Fruit fly (Drosophila melanogaster) whole organism, embryonic: ENCODE results near the gene CG4770.

Source experiments
- BtbVII ChIP-seq: fragments of 200-800 bp; sonication (Bioruptor generic); optimal IDR thresholded peaks from 3 replicates; lab custom pipeline; 2017; ENCODE audit warnings: missing biosample characterization, mild to moderate bottlenecking, missing genetic modification characterization
- CG2120 ChIP-seq: fragments of 200-800 bp; sonication (Bioruptor generic); optimal IDR thresholded peaks from 3 replicates; lab custom pipeline; 2016; ENCODE audit warnings: missing biosample characterization, missing genetic modification characterization
- CG3163 ChIP-seq: fragments of 200-800 bp; sonication (Bioruptor generic); optimal IDR thresholded peaks from 3 replicates; lab custom pipeline; 2016; ENCODE audit warnings: missing biosample characterization, missing genetic modification characterization
- CG4404 ChIP-seq: fragments of 200-800 bp; sonication (Bioruptor generic); IDR thresholded peaks from 2 replicates; pipeline ENCODE4 v1.3.6; 2022; ENCODE audit warnings: missing biosample characterization, missing genetic modification characterization
- Hmx ChIP-seq: fragments of 200-800 bp; sonication (Bioruptor generic); optimal IDR thresholded peaks from 2 replicates; lab custom pipeline; 2016; ENCODE audit warnings: missing biosample characterization, missing genetic modification characterization
- Rx ChIP-seq: fragments of 200-800 bp; sonication (Bioruptor generic); IDR thresholded peaks from 2 replicates; pipeline ENCODE4 v1.3.6; 2022; ENCODE audit warnings: missing biosample characterization, missing genetic modification characterization
- ara ChIP-seq: fragments of 200-800 bp; sonication (Bioruptor generic); IDR thresholded peaks from 2 replicates; pipeline ENCODE4 v1.3.6; 2022; ENCODE audit warnings: missing biosample characterization, missing genetic modification characterization
- knrl ChIP-seq: fragments of 200-800 bp; sonication (Bioruptor generic); IDR thresholded peaks from 3 replicates; pipeline ENCODE4 v1.3.6; 2022; ENCODE audit warnings: missing biosample characterization, missing genetic modification characterization; ENCODE audit not compliant: partially characterized antibody
- pita ChIP-seq: fragments of 200-800 bp; sonication (Bioruptor generic); optimal IDR thresholded peaks from 2 replicates; lab custom pipeline; 2017; ENCODE audit warnings: missing biosample characterization, mild to moderate bottlenecking, missing genetic modification characterization
- sc ChIP-seq, 3 experiments: fragments of >200 bp in 2 of 3; fragments of 200-800 bp in 1 of 3; sonication (Bioruptor generic) in 1 of 3; optimal IDR thresholded peaks; 2 replicates in 2 of 3; 3 replicates in 1 of 3; lab custom pipeline; 2017; ENCODE audit warnings: mild to moderate bottlenecking in 1 of 3, missing biosample characterization in 1 of 3, missing genetic modification characterization in 1 of 3, missing genetic modification reagents in 1 of 3

DNA sequence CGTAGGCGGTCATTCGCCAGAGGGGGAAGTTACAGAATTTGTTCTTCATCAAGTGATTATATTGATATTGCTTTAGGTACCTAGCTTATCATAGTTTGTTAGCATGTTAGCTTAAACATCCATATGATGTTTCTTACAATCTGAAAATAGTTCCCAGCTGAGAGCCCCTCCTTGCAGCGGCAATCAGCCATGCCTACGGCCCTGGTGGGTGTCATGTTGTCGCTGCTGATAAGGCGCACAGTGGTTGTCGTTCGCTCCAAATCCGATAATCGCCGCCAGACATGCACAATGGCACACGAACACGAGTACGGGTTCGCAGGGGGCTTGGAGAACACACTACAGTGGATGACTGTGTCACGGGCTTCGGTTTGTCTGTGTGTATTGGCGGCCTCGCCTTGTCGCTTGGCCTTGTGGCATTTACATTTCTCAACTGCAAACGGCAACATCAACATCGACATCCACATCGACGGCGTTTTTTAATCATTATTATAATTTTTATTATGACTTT lies 12.3 kb upstream of the CG4770 start:
- TF ChIP-seq CG4404 (GFP tag; lab: Robert Waterston, UW) (peak; percentile 66), CG2120 (GFP tag; lab: Kevin White, UChicago) (peak; percentile 94), knrl (GFP tag; lab: Robert Waterston, UW) (0 out of 3 replicates have a peak, but pooled peaks have one; percentile 6), sc (optimal IDR thresholded peaks at IDR 0.05; lab: Kevin White, UChicago) (no peak), sc (GFP tag; optimal IDR thresholded peaks at IDR 0.05; lab: Kevin White, UChicago) (peak; percentile 48), Hmx (no peak), CG3163 (GFP tag; lab: Kevin White, UChicago) (no peak), pita (GFP tag; lab: Kevin White, UChicago) (no peak), Rx (peak; percentile 80), ara (GFP tag; lab: Robert Waterston, UW) (peak; percentile 72), BtbVII (GFP tag; lab: Kevin White, UChicago) (peak; percentile 80)
